Fruit fly (Drosophila melanogaster) whole organism, pupa: ENCODE data around the gene CHKov1.

Source experiments
- CG10348 ChIP-seq: fragments of 200-800 bp; sonication (Bioruptor generic); IDR thresholded peaks from 2 replicates; pipeline ENCODE4 v1.3.6; 2022; ENCODE audit warnings: missing biosample characterization, missing genetic modification characterization
- CG12605 ChIP-seq: fragments of 200-800 bp; sonication (Bioruptor generic); IDR thresholded peaks from 2 replicates; pipeline ENCODE4 v1.3.6; 2022; ENCODE audit warnings: missing biosample characterization, missing genetic modification characterization
- CG13204 ChIP-seq: fragments of 200-800 bp; sonication (Bioruptor generic); optimal IDR thresholded peaks from 2 replicates; lab custom pipeline; 2018; ENCODE audit warnings: missing biosample characterization, mild to moderate bottlenecking, missing genetic modification characterization, moderate library complexity
- CG14655 ChIP-seq: fragments of 200-800 bp; sonication (Bioruptor generic); optimal IDR thresholded peaks from 3 replicates; lab custom pipeline; 2017; ENCODE audit warnings: mild to moderate bottlenecking, missing biosample characterization, missing genetic modification reagents, missing genetic modification characterization
- CG15710 ChIP-seq: fragments of 200-800 bp; sonication (Bioruptor generic); optimal IDR thresholded peaks from 2 replicates; lab custom pipeline; 2018; ENCODE audit warnings: missing biosample characterization, mild to moderate bottlenecking, missing genetic modification characterization, moderate library complexity
- CG17806 ChIP-seq: fragments of 200-800 bp; sonication (Bioruptor generic); optimal IDR thresholded peaks from 2 replicates; lab custom pipeline; 2018; ENCODE audit warnings: missing biosample characterization, mild to moderate bottlenecking, missing genetic modification characterization, moderate library complexity
- CG32121 ChIP-seq: fragments of 200-800 bp; sonication (Bioruptor generic); IDR thresholded peaks from 2 replicates; pipeline ENCODE4 v1.3.6; 2022; ENCODE audit warnings: missing biosample characterization, missing genetic modification characterization
- CG34367 ChIP-seq: fragments of 200-800 bp; sonication (Bioruptor generic); optimal IDR thresholded peaks from 2 replicates; lab custom pipeline; 2018; ENCODE audit warnings: missing biosample characterization, mild to moderate bottlenecking, missing genetic modification characterization
- CG4496 ChIP-seq: fragments of 200-800 bp; sonication (Bioruptor generic); IDR thresholded peaks from 3 replicates; pipeline ENCODE4 v1.3.6; 2022; ENCODE audit warnings: missing biosample characterization, missing genetic modification characterization
- CG8159 ChIP-seq: fragments of 200-800 bp; sonication (Bioruptor generic); optimal IDR thresholded peaks from 3 replicates; lab custom pipeline; 2018; ENCODE audit warnings: missing biosample characterization, mild to moderate bottlenecking, missing genetic modification characterization, moderate library complexity
- CG8301 ChIP-seq: fragments of 200-800 bp; sonication (Bioruptor generic); optimal IDR thresholded peaks from 2 replicates; lab custom pipeline; 2018; ENCODE audit warnings: missing biosample characterization, mild to moderate bottlenecking, missing genetic modification characterization
- CG9948 ChIP-seq: fragments of 200-800 bp; sonication (Bioruptor generic); optimal IDR thresholded peaks from 2 replicates; lab custom pipeline; 2018; ENCODE audit warnings: missing biosample characterization, mild to moderate bottlenecking, missing genetic modification characterization, moderate library complexity
- D1 ChIP-seq: fragments of 200-800 bp; sonication (Bioruptor generic); optimal IDR thresholded peaks from 2 replicates; lab custom pipeline; 2018; ENCODE audit warnings: missing biosample characterization, mild to moderate bottlenecking, missing genetic modification characterization, moderate library complexity
- EcR ChIP-seq: fragments of 200-800 bp; sonication (Bioruptor generic); optimal IDR thresholded peaks from 3 replicates; lab custom pipeline; 2019; ENCODE audit warnings: missing biosample characterization, missing genetic modification characterization, mild to moderate bottlenecking, moderate library complexity, missing genetic modification reagents
- Ets98B ChIP-seq: fragments of 200-800 bp; sonication (Bioruptor generic); IDR thresholded peaks from 2 replicates; pipeline ENCODE4 v1.3.6; 2022; ENCODE audit warnings: missing biosample characterization, missing genetic modification characterization
- Pif1A ChIP-seq: fragments of 200-800 bp; sonication (Bioruptor generic); optimal IDR thresholded peaks from 3 replicates; lab custom pipeline; 2016; ENCODE audit warnings: missing biosample characterization, missing genetic modification characterization
- Pif1B ChIP-seq: fragments of 200-800 bp; sonication (Bioruptor generic); optimal IDR thresholded peaks from 3 replicates; lab custom pipeline; 2016; ENCODE audit warnings: missing biosample characterization, missing genetic modification characterization
- Snoo ChIP-seq: fragments of 200-800 bp; sonication (Bioruptor generic); optimal IDR thresholded peaks from 3 replicates; lab custom pipeline; 2017; ENCODE audit warnings: missing biosample characterization, mild to moderate bottlenecking, missing genetic modification characterization, inconsistent platforms
- fd96Ca ChIP-seq: fragments of 200-800 bp; sonication (Bioruptor generic); IDR thresholded peaks from 3 replicates; pipeline ENCODE4 v1.3.6; 2022; ENCODE audit warnings: missing biosample characterization, missing genetic modification characterization
- gl ChIP-seq: fragments of 200-800 bp; sonication (Bioruptor generic); optimal IDR thresholded peaks from 2 replicates; lab custom pipeline; 2018; ENCODE audit warnings: missing biosample characterization, mild to moderate bottlenecking, missing genetic modification characterization
- rn ChIP-seq: fragments of 200-800 bp; sonication (Bioruptor generic); IDR thresholded peaks from 2 replicates; pipeline ENCODE4 v1.3.6; 2022; ENCODE audit warnings: missing biosample characterization, missing genetic modification characterization

Gene CHKov1

DNA sequence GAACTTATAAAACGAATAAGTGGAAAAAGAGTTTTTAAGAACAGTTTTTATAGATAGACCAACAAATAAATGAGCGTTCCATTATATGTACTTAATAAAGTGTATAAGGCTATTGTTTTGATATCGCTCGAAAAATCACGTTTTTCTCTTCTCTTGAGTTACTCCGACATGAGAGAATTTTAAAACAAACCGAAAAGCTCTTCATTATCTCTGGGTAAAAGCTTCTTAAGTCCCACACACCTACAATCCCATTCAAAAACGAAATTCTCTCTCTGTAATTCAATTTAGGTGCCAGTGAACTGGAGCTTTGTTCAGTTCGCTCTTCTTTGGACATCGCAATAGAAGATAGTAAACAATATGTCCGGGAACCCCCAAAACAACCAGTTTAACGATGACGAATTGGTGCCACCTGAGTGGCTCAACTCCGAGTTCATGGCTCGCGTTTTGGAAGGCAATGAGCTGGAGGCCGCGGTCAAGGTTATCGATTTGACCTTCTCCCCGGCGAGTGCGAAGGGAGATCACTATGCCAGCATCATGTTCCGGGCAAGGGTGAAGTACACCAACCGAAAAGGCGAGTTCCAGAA, 25.2 kb downstream of the CHKov1 start, which contains the start of gene CG31436:
Gene CG31436 (plus strand): TSS at position 281 of the 584 bp plus-strand sequence.
- TF ChIP-seq Snoo (tag; lab: Kevin White, UChicago) (no peak), EcR (GFP tag; lab: Kevin White, UChicago) (peak; percentile 74), CG8301 (tag; lab: Kevin White, UChicago) (no peak), CG13204 (GFP tag; lab: Kevin White, UChicago) (no peak), CG8159 (tag; lab: Kevin White, UChicago) (no peak)

DNA sequence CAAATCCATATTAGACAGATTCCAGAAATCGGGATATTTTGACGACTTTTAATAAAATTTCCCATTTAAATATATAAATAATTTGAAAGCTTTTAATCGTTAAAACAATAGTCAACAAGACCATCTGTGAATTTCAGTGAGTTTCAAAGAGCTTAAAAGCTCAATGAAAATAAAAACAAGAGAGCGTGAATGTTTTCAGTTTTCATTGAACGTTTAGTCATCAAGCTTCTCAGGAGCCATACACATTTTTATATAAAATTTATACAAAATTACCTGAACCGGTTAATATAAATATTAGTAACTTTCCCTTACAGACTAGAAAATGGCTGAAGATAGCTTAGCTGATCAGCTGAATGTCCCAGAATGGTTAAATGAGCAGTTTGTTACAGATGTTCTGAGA, 26.9 kb downstream of the CHKov1 start, which contains the start of gene CG31370:
Gene CG31370 (plus strand): TSS at position 226 of the 400 bp plus-strand sequence.
- TF ChIP-seq fd96Ca (GFP tag; lab: Robert Waterston, UW) (no peak), CG14655 (GFP tag; lab: Kevin White, UChicago) (no peak), Pif1A (no peak), Pif1B (GFP tag; lab: Kevin White, UChicago) (no peak), EcR (GFP tag; lab: Kevin White, UChicago) (no peak), rn (no peak), CG17806 (tag; lab: Kevin White, UChicago) (no peak), CG34367 (no peak), CG12605 (GFP tag; lab: Robert Waterston, UW) (no peak), CG32121 (GFP tag; lab: Robert Waterston, UW) (no peak), Ets98B (GFP tag; lab: Robert Waterston, UW) (no peak), CG15710 (no peak), Snoo (tag; lab: Kevin White, UChicago) (no peak), CG8301 (tag; lab: Kevin White, UChicago) (no peak), CG10348 (GFP tag; lab: Robert Waterston, UW) (no peak), gl (tag; lab: Kevin White, UChicago) (no peak), CG9948 (tag; lab: Kevin White, UChicago) (no peak), CG4496 (GFP tag; lab: Robert Waterston, UW) (no peak)
- TF ChIP-seq, all 21 proteins: peak for 0

DNA sequence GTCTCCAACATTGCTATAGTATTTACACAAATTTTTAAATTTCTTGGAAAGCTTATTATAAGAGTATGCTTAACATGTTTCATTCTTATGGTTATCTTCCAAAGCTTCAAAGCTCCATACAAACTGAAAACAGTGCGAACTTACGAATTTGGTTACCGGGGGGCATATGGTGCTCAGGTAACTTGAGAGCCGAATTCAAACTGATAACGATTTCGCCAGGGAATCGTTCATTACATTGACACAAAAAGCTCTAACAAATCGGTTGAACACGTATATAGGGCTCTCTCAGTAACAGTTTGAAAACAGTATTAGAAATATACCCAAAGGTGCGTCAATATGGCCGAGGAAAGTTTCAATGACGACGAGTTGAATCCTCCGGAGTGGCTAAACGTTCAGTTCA, 28.5 kb downstream of the CHKov1 start, which contains the start of gene CG13659:
Gene CG13659 (plus strand): TSS at position 317 of the 400 bp plus-strand sequence.
- no peak for TF ChIP-seq EcR (GFP tag; lab: Kevin White, UChicago)
- TF ChIP-seq CG10348 (GFP tag; lab: Robert Waterston, UW), result no peak
- no peak for TF ChIP-seq gl (tag; lab: Kevin White, UChicago)
- TF ChIP-seq Ets98B (GFP tag; lab: Robert Waterston, UW), result no peak
- no peak for TF ChIP-seq CG34367
- TF ChIP-seq CG4496 (GFP tag; lab: Robert Waterston, UW), result no peak
- no peak for TF ChIP-seq CG15710
- no peak for TF ChIP-seq CG8159 (tag; lab: Kevin White, UChicago)
- TF ChIP-seq CG9948 (tag; lab: Kevin White, UChicago), result no peak
- TF ChIP-seq Pif1B (GFP tag; lab: Kevin White, UChicago), result no peak
- TF ChIP-seq CG32121 (GFP tag; lab: Robert Waterston, UW), result no peak
- no peak for TF ChIP-seq Snoo (tag; lab: Kevin White, UChicago)
- TF ChIP-seq Pif1A, result no peak
- no peak for TF ChIP-seq CG12605 (GFP tag; lab: Robert Waterston, UW)
- no peak for TF ChIP-seq CG17806 (tag; lab: Kevin White, UChicago)
- no peak for TF ChIP-seq rn
- no peak for TF ChIP-seq CG8301 (tag; lab: Kevin White, UChicago)
- no peak for TF ChIP-seq CG14655 (GFP tag; lab: Kevin White, UChicago)

DNA sequence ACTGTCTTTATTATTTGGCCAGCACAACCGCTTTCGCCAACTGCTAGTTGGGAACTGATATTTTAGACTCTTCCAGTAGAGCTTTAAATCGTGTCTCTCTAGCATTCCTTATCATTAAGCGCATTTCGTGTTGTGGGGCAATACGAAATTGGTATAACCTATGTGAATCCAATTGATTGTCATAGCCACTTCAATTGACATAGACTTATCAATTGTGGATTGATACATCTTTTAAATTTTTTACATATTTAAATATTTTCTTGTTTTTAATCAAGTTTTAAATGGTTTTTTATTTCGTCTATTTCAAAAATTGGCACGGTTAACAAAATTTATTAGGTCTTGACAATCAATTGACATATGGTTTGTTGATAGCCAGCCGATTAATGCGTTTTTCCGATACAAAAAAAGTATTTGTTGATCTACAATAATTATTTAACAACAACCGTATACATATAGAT, 29.6 kb downstream of the CHKov1 start, which contains the start of gene CG31288:
Gene CG31288 (minus strand): TSS at position 51 of the 458 bp plus-strand sequence.
- TF ChIP-seq CG9948 (tag; lab: Kevin White, UChicago), result no peak
- TF ChIP-seq CG14655 (GFP tag; lab: Kevin White, UChicago), result no peak
- TF ChIP-seq gl (tag; lab: Kevin White, UChicago), result no peak

DNA sequence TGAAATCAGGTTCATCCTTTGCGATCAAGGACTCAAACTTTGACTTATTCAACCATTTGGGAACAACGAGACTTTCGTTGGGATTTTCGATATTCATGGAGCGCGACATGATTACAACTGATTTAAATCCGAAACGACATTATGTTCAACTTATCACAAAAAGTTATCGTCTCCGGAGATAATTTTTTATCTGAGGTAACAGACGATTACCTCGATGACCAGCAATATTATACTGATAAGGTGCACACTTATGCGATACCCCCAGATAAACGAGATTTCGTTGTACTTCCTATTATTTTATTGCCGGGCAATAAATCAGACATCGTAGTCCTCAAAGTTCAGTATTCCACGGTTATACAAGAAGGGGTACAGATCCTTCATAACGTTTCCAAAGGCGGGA, 31.4 kb downstream of the CHKov1 start, which contains the start of gene CG31097:
Gene CG31097 (minus strand): TSS at position 101 of the 400 bp plus-strand sequence.
- TF ChIP-seq CG4496 (GFP tag; lab: Robert Waterston, UW), result no peak
- TF ChIP-seq Snoo (tag; lab: Kevin White, UChicago), result no peak
- TF ChIP-seq Ets98B (GFP tag; lab: Robert Waterston, UW), result no peak
- TF ChIP-seq Pif1B (GFP tag; lab: Kevin White, UChicago), result no peak
- no peak for TF ChIP-seq CG14655 (GFP tag; lab: Kevin White, UChicago)
- TF ChIP-seq CG8301 (tag; lab: Kevin White, UChicago), result no peak
- TF ChIP-seq gl (tag; lab: Kevin White, UChicago), result no peak
- TF ChIP-seq CG12605 (GFP tag; lab: Robert Waterston, UW), result no peak
- no peak for TF ChIP-seq CG8159 (tag; lab: Kevin White, UChicago)
- no peak for TF ChIP-seq CG13204 (GFP tag; lab: Kevin White, UChicago)
- TF ChIP-seq fd96Ca (GFP tag; lab: Robert Waterston, UW), result no peak
- no peak for TF ChIP-seq rn
- TF ChIP-seq CG9948 (tag; lab: Kevin White, UChicago), result no peak
- no peak for TF ChIP-seq CG15710
- no peak for TF ChIP-seq Pif1A
- no peak for TF ChIP-seq CG10348 (GFP tag; lab: Robert Waterston, UW)
- no peak for TF ChIP-seq CG32121 (GFP tag; lab: Robert Waterston, UW)
- no peak for TF ChIP-seq D1
